Comparison of ENCODE assay signal across 2 fruit fly cellular contexts in genomic region chr3R:23293066-23293777, dm6.
TF ChIP-seq lines count a peak whose summit lies in the region.

No protein-coding gene starts in this region.

TF ChIP-seq in whole organism, embryonic, 481 proteins besides CTCF, POLR2A, EP300 and RAD21 (continued from another document and continues in another):
- TF ChIP-seq hbn (GFP tag; IDR thresholded peaks at IDR 0.05; lab: Robert Waterston, UW; ENCODE audit: partially characterized antibody) (no peak), pita (GFP tag; optimal IDR thresholded peaks at IDR 0.05; lab: Kevin White, UChicago) (no peak), Sox100B (GFP tag; optimal IDR thresholded peaks at IDR 0.05; lab: Kevin White, UChicago) (no peak), CG14710 (tag; optimal IDR thresholded peaks at IDR 0.05; lab: Kevin White, UChicago) (peak; percentile 39), CG18262 (tag; optimal IDR thresholded peaks at IDR 0.05; lab: Kevin White, UChicago) (peak; percentile 79), HLH54F (GFP tag; optimal IDR thresholded peaks at IDR 0.05; lab: Kevin White, UChicago) (no peak), CG10565 (GFP tag; optimal IDR thresholded peaks at IDR 0.05; lab: Kevin White, UChicago) (no peak), CG17802 (tag; optimal IDR thresholded peaks at IDR 0.05; lab: Kevin White, UChicago) (no peak), da (GFP tag; optimal IDR thresholded peaks at IDR 0.05; lab: Kevin White, UChicago) (no peak), CG9215 (GFP tag; IDR thresholded peaks at IDR 0.05; lab: Robert Waterston, UW) (no peak), CG4360 (GFP tag; IDR thresholded peaks at IDR 0.05; lab: Robert Waterston, UW) (no peak), Usf (GFP tag; optimal IDR thresholded peaks at IDR 0.05; lab: Kevin White, UChicago) (no peak), fd96Cb (tag; optimal IDR thresholded peaks at IDR 0.05; lab: Kevin White, UChicago) (peak; percentile 49), grau (tag; optimal IDR thresholded peaks at IDR 0.05; lab: Kevin White, UChicago) (peak; percentile 51), dati (GFP tag; IDR thresholded peaks at IDR 0.05; lab: Robert Waterston, UW) (no peak), CG1792 (GFP tag; optimal IDR thresholded peaks at IDR 0.05; lab: Kevin White, UChicago) (no peak), croc (GFP tag; conservative IDR thresholded peaks at IDR 0.05; lab: Robert Waterston, UW) (peak; percentile 45), ind (GFP tag; optimal IDR thresholded peaks at IDR 0.05; lab: Kevin White, UChicago) (peak; percentile 22), Ssrp (tag; optimal IDR thresholded peaks at IDR 0.05; lab: Kevin White, UChicago) (peak; percentile 58), CG8281 (tag; optimal IDR thresholded peaks at IDR 0.05; lab: Kevin White, UChicago) (no peak), CG12236 (GFP tag; optimal IDR thresholded peaks at IDR 0.05; lab: Kevin White, UChicago) (no peak), E2f1 (GFP tag; IDR thresholded peaks at IDR 0.05; lab: Robert Waterston, UW) (peak; percentile 59), CG7928 (GFP tag; optimal IDR thresholded peaks at IDR 0.05; lab: Kevin White, UChicago) (no peak), E2f2 (GFP tag; IDR thresholded peaks at IDR 0.05; lab: Robert Waterston, UW) (peak; percentile 46; the same call in 1 of the 2 replicates), peb (GFP tag; IDR thresholded peaks at IDR 0.05; lab: Robert Waterston, UW) (0 out of 2 replicates have a peak, but pooled peaks have one; percentile 17), vvl (GFP tag; IDR thresholded peaks at IDR 0.05; lab: Robert Waterston, UW) (peak; percentile 80), CG17912 (GFP tag; optimal IDR thresholded peaks at IDR 0.05; lab: Kevin White, UChicago) (no peak), fru (optimal IDR thresholded peaks at IDR 0.05; lab: Kevin White, UChicago) (no peak), CG10147 (GFP tag; optimal IDR thresholded peaks at IDR 0.05; lab: Kevin White, UChicago) (no peak), CG3838 (GFP tag; optimal IDR thresholded peaks at IDR 0.05; lab: Kevin White, UChicago) (no peak), CG11398 (GFP tag; optimal IDR thresholded peaks at IDR 0.05; lab: Kevin White, UChicago) (no peak), zen (tag; optimal IDR thresholded peaks at IDR 0.05; lab: Kevin White, UChicago) (peak; percentile 8), CG11695 (GFP tag; IDR thresholded peaks at IDR 0.05; lab: Robert Waterston, UW) (0 out of 3 replicates have a peak, but pooled peaks have one; percentile 54), CG5245 (GFP tag; optimal IDR thresholded peaks at IDR 0.05; lab: Kevin White, UChicago) (no peak), sd (tag; optimal IDR thresholded peaks at IDR 0.05; lab: Kevin White, UChicago) (peak; percentile 73), Vsx1 (GFP tag; optimal IDR thresholded peaks at IDR 0.05; lab: Kevin White, UChicago) (peak; percentile 37), Opbp (GFP tag; IDR thresholded peaks at IDR 0.05; lab: Robert Waterston, UW; ENCODE audit: partially characterized antibody) (peak; percentile 15; the same call in 1 of the 3 replicates), CG13296 (GFP tag; optimal IDR thresholded peaks at IDR 0.05; lab: Kevin White, UChicago) (no peak), lmd (GFP tag; IDR thresholded peaks at IDR 0.05; lab: Robert Waterston, UW) (peak; percentile 59; the same call in 1 of the 2 replicates), Poxn (GFP tag; IDR thresholded peaks at IDR 0.05; lab: Robert Waterston, UW) (no peak), CG31224 (GFP tag; IDR thresholded peaks at IDR 0.05; lab: Robert Waterston, UW) (no peak), D19A (tag; optimal IDR thresholded peaks at IDR 0.05; lab: Kevin White, UChicago) (peak; percentile 47), kah (GFP tag; optimal IDR thresholded peaks at IDR 0.05; lab: Kevin White, UChicago) (no peak), wdn (GFP tag; IDR thresholded peaks at IDR 0.05; lab: Robert Waterston, UW) (no peak), Rfx (GFP tag; IDR thresholded peaks at IDR 0.05; lab: Robert Waterston, UW) (0 out of 2 replicates have a peak, but pooled peaks have one; percentile 5), CG12659 (GFP tag; optimal IDR thresholded peaks at IDR 0.05; lab: Kevin White, UChicago) (no peak), Bgb (GFP tag; IDR thresholded peaks at IDR 0.05; lab: Robert Waterston, UW; ENCODE audit: partially characterized antibody) (no peak), kay (GFP tag; optimal IDR thresholded peaks at IDR 0.05; lab: Kevin White, UChicago) (no peak), org-1 (GFP tag; optimal IDR thresholded peaks at IDR 0.05; lab: Kevin White, UChicago) (no peak), MTF-1 (GFP tag; optimal IDR thresholded peaks at IDR 0.05; lab: Kevin White, UChicago; ENCODE audit: borderline replicate concordance) (no peak), gcm2 (GFP tag; optimal IDR thresholded peaks at IDR 0.05; lab: Kevin White, UChicago) (no peak), zfh1 (GFP tag; IDR thresholded peaks at IDR 0.05; lab: Robert Waterston, UW) (peak; percentile 75), ken (GFP tag; IDR thresholded peaks at IDR 0.05; lab: Robert Waterston, UW) (peak; percentile 11; the same call in 1 of the 3 replicates), HmgZ (tag; optimal IDR thresholded peaks at IDR 0.05; lab: Kevin White, UChicago) (peak; percentile 23), CG16813 (GFP tag; IDR thresholded peaks at IDR 0.05; lab: Robert Waterston, UW; ENCODE audit: partially characterized antibody) (no peak), Mad (GFP tag; optimal IDR thresholded peaks at IDR 0.05; lab: Kevin White, UChicago) (peak; percentile 31), Dad (GFP tag; optimal IDR thresholded peaks at IDR 0.05; lab: Kevin White, UChicago) (no peak), ATbp (GFP tag; optimal IDR thresholded peaks at IDR 0.05; lab: Kevin White, UChicago) (peak; percentile 60), CG18619 (GFP tag; optimal IDR thresholded peaks at IDR 0.05; lab: Kevin White, UChicago) (no peak), CG7786 (GFP tag; optimal IDR thresholded peaks at IDR 0.05; lab: Kevin White, UChicago) (no peak), CG12744 (GFP tag; optimal IDR thresholded peaks at IDR 0.05; lab: Kevin White, UChicago) (no peak), CG7556 (GFP tag; optimal IDR thresholded peaks at IDR 0.05; lab: Kevin White, UChicago) (peak; percentile 49), nom (GFP tag; optimal IDR thresholded peaks at IDR 0.05; lab: Kevin White, UChicago) (peak; percentile 66), Dll (GFP tag; IDR thresholded peaks at IDR 0.05; lab: Robert Waterston, UW; ENCODE audit: partially characterized antibody) (peak; percentile 13; the same call in 1 of the 4 replicates), twi (tag; optimal IDR thresholded peaks at IDR 0.05; lab: Kevin White, UChicago) (no peak), eve (GFP tag; optimal IDR thresholded peaks at IDR 0.05; lab: Kevin White, UChicago) (no peak)

TF ChIP-seq in whole organism, prepupa, 60 proteins besides CTCF, POLR2A, EP300 and RAD21 (continued from another document):
- TF ChIP-seq Blimp-1 (GFP tag; optimal IDR thresholded peaks at IDR 0.05; lab: Kevin White, UChicago) = no peak
- peak; percentile 37 for TF ChIP-seq fkh (GFP tag; optimal IDR thresholded peaks at IDR 0.05; lab: Kevin White, UChicago)
- TF ChIP-seq svp (GFP tag; lab: Kevin White, UChicago) = no peak
- TF ChIP-seq Eip75B (GFP tag; optimal IDR thresholded peaks at IDR 0.05; lab: Kevin White, UChicago) = peak; percentile 36
- TF ChIP-seq dsx (GFP tag; optimal IDR thresholded peaks at IDR 0.05; lab: Kevin White, UChicago; ENCODE audit: poor library complexity, severe bottlenecking) = peak; percentile 3
- TF ChIP-seq CG4318 (GFP tag; optimal IDR thresholded peaks at IDR 0.05; lab: Kevin White, UChicago) = no peak
- peak; percentile 38 for TF ChIP-seq fd59A (GFP tag; optimal IDR thresholded peaks at IDR 0.05; lab: Kevin White, UChicago)
- TF ChIP-seq CG10669 (GFP tag; optimal IDR thresholded peaks at IDR 0.05; lab: Kevin White, UChicago) = no peak
- peak; percentile 61 for TF ChIP-seq CG10631 (GFP tag; optimal IDR thresholded peaks at IDR 0.05; lab: Kevin White, UChicago)
- no peak for TF ChIP-seq CG6792 (GFP tag; optimal IDR thresholded peaks at IDR 0.05; lab: Kevin White, UChicago)
- peak; percentile 37 for TF ChIP-seq esn (GFP tag; optimal IDR thresholded peaks at IDR 0.05; lab: Kevin White, UChicago)
- TF ChIP-seq CG15336 (GFP tag; IDR thresholded peaks at IDR 0.05; lab: Robert Waterston, UW) = peak; percentile 65
- no peak for TF ChIP-seq OdsH (GFP tag; optimal IDR thresholded peaks at IDR 0.05; lab: Kevin White, UChicago)
- peak; percentile 47 for TF ChIP-seq CG3032 (tag; optimal IDR thresholded peaks at IDR 0.05; lab: Kevin White, UChicago)
- TF ChIP-seq CG6163 (GFP tag; IDR thresholded peaks at IDR 0.05; lab: Robert Waterston, UW) = peak; percentile 89
- peak; percentile 22 for TF ChIP-seq Hr4 (GFP tag; optimal IDR thresholded peaks at IDR 0.05; lab: Kevin White, UChicago)
- peak; percentile 27 for TF ChIP-seq CG9139 (GFP tag; optimal IDR thresholded peaks at IDR 0.05; lab: Kevin White, UChicago)
- TF ChIP-seq CG3919 (GFP tag; optimal IDR thresholded peaks at IDR 0.05; lab: Kevin White, UChicago) = peak; percentile 44
- peak; percentile 57 to 79 for TF ChIP-seq ss (GFP tag; optimal IDR thresholded peaks at IDR 0.05; lab: Kevin White, UChicago)
- TF ChIP-seq CG6276 (GFP tag; optimal IDR thresholded peaks at IDR 0.05; lab: Kevin White, UChicago) = peak; percentile 32
- TF ChIP-seq Sox102F (GFP tag; optimal IDR thresholded peaks at IDR 0.05; lab: Kevin White, UChicago) = peak; percentile 43
- peak; percentile 57 for TF ChIP-seq CG6808 (GFP tag; optimal IDR thresholded peaks at IDR 0.05; lab: Kevin White, UChicago)
- no peak for TF ChIP-seq cyc (GFP tag; optimal IDR thresholded peaks at IDR 0.05; lab: Kevin White, UChicago)
- peak; percentile 18 for TF ChIP-seq CG6854 (GFP tag; optimal IDR thresholded peaks at IDR 0.05; lab: Kevin White, UChicago)
- TF ChIP-seq achi (GFP tag; optimal IDR thresholded peaks at IDR 0.05; lab: Kevin White, UChicago) = peak; percentile 44
- peak; percentile 21 to 61 for TF ChIP-seq salr (GFP tag; optimal IDR thresholded peaks at IDR 0.05; lab: Kevin White, UChicago)
- TF ChIP-seq CG1621 (tag; optimal IDR thresholded peaks at IDR 0.05; lab: Kevin White, UChicago) = peak; percentile 58
- no peak for TF ChIP-seq CG11762 (GFP tag; optimal IDR thresholded peaks at IDR 0.05; lab: Kevin White, UChicago; ENCODE audit: insufficient read depth)
- TF ChIP-seq fd85E (GFP tag; optimal IDR thresholded peaks at IDR 0.05; lab: Kevin White, UChicago) = no peak
- peak; percentile 22; the same call in 1 of the 2 replicates for TF ChIP-seq Gug (GFP tag; IDR thresholded peaks at IDR 0.05; lab: Robert Waterston, UW)
- TF ChIP-seq CG11902 (GFP tag; optimal IDR thresholded peaks at IDR 0.05; lab: Kevin White, UChicago) = no peak
- TF ChIP-seq Ets21C (GFP tag; optimal IDR thresholded peaks at IDR 0.05; lab: Kevin White, UChicago) = no peak
- TF ChIP-seq CG32006 (GFP tag; optimal IDR thresholded peaks at IDR 0.05; lab: Kevin White, UChicago) = peak; percentile 50
- no peak for TF ChIP-seq Smox (GFP tag; optimal IDR thresholded peaks at IDR 0.05; lab: Kevin White, UChicago)
- no peak for TF ChIP-seq CG7368 (GFP tag; optimal IDR thresholded peaks at IDR 0.05; lab: Kevin White, UChicago)
- TF ChIP-seq Hr39 (GFP tag; optimal IDR thresholded peaks at IDR 0.05; lab: Kevin White, UChicago) = no peak
- TF ChIP-seq CG8119 (GFP tag; IDR thresholded peaks at IDR 0.05; lab: Robert Waterston, UW) = no peak; the same call in 1 of the 3 replicates
- TF ChIP-seq CG16779 (tag; optimal IDR thresholded peaks at IDR 0.05; lab: Kevin White, UChicago) = no peak
- TF ChIP-seq Sox15 (GFP tag; optimal IDR thresholded peaks at IDR 0.05; lab: Kevin White, UChicago) = no peak
- no peak for TF ChIP-seq Eip93F (GFP tag; optimal IDR thresholded peaks at IDR 0.05; lab: Kevin White, UChicago)
